Fruit fly (Drosophila melanogaster) whole organism, embryonic: ENCODE results near the gene RhoBTB.

Source experiments
- Antp ChIP-seq: fragments of 200-800 bp; sonication (Bioruptor generic); optimal IDR thresholded peaks from 3 replicates; lab custom pipeline; 2016; ENCODE audit warnings: missing biosample characterization, missing genetic modification characterization
- CG10147 ChIP-seq: fragments of 200-800 bp; sonication (Bioruptor generic); optimal IDR thresholded peaks from 2 replicates; lab custom pipeline; 2019; ENCODE audit warnings: missing biosample characterization, mild to moderate bottlenecking, missing genetic modification characterization, moderate library complexity
- CG10543 ChIP-seq: fragments of 200-800 bp; sonication (Bioruptor generic); optimal IDR thresholded peaks from 3 replicates; lab custom pipeline; 2017; ENCODE audit warnings: missing biosample characterization, mild to moderate bottlenecking, missing genetic modification characterization, moderate library complexity
- CG12744 ChIP-seq: fragments of 200-800 bp; sonication (Bioruptor generic); optimal IDR thresholded peaks from 2 replicates; lab custom pipeline; 2016; ENCODE audit warnings: missing biosample characterization, missing genetic modification characterization
- CG13296 ChIP-seq: fragments of 200-800 bp; sonication (Bioruptor generic); optimal IDR thresholded peaks from 3 replicates; lab custom pipeline; 2018; ENCODE audit warnings: missing biosample characterization, mild to moderate bottlenecking, missing genetic modification characterization
- CG13624 ChIP-seq: fragments of 200-800 bp; sonication (Bioruptor generic); optimal IDR thresholded peaks from 2 replicates; lab custom pipeline; 2016; ENCODE audit warnings: missing biosample characterization, missing genetic modification characterization
- CG15011 ChIP-seq: fragments of 200-800 bp; sonication (Bioruptor generic); optimal IDR thresholded peaks from 3 replicates; lab custom pipeline; 2018; ENCODE audit warnings: missing biosample characterization, mild to moderate bottlenecking, missing genetic modification characterization
- CG1792 ChIP-seq: fragments of 200-800 bp; sonication (Bioruptor generic); optimal IDR thresholded peaks from 2 replicates; lab custom pipeline; 2016; ENCODE audit warnings: missing biosample characterization, missing genetic modification characterization
- CG42726 ChIP-seq: fragments of 200-800 bp; sonication (Bioruptor generic); IDR thresholded peaks from 2 replicates; pipeline ENCODE4 v1.3.6; 2022; ENCODE audit warnings: missing biosample characterization, missing genetic modification characterization; ENCODE audit not compliant: partially characterized antibody
- CG4282 ChIP-seq: fragments of 200-800 bp; sonication (Bioruptor generic); optimal IDR thresholded peaks from 2 replicates; lab custom pipeline; 2016; ENCODE audit warnings: missing biosample characterization, missing genetic modification characterization
- CG6175 ChIP-seq: fragments of 200-800 bp; sonication (Bioruptor generic); IDR thresholded peaks from 3 replicates; pipeline ENCODE4 v1.3.6; 2022; ENCODE audit warnings: missing biosample characterization, missing genetic modification characterization
- CG7839 ChIP-seq: fragments of 200-800 bp; sonication (Bioruptor generic); optimal IDR thresholded peaks from 3 replicates; lab custom pipeline; 2018; ENCODE audit warnings: missing biosample characterization, mild to moderate bottlenecking, missing genetic modification characterization, moderate library complexity
- D19A ChIP-seq: fragments of 200-800 bp; optimal IDR thresholded peaks from 3 replicates; lab custom pipeline; 2019; ENCODE audit warnings: missing biosample characterization, mild to moderate bottlenecking, missing genetic modification characterization, moderate library complexity
- Dfd ChIP-seq, 2 experiments: fragments of >200 bp; optimal IDR thresholded peaks; 2 replicates each; lab custom pipeline; 2017; ENCODE audit warnings: missing biosample characterization in 2 of 2, missing genetic modification characterization in 2 of 2
- Dip3 ChIP-seq: fragments of 200-800 bp; sonication (Bioruptor generic); optimal IDR thresholded peaks from 3 replicates; lab custom pipeline; 2016; ENCODE audit warnings: missing biosample characterization, missing genetic modification characterization
- Drgx ChIP-seq: fragments of 200-800 bp; sonication (Bioruptor generic); IDR thresholded peaks from 2 replicates; pipeline ENCODE4 v1.3.6; 2022; ENCODE audit warnings: missing biosample characterization, missing genetic modification characterization
- Elba2 ChIP-seq: fragments of 200-800 bp; sonication (Bioruptor generic); optimal IDR thresholded peaks from 3 replicates; lab custom pipeline; 2016; ENCODE audit warnings: missing biosample characterization, missing genetic modification characterization
- H15 ChIP-seq: fragments of 200-800 bp; sonication (Bioruptor generic); IDR thresholded peaks from 3 replicates; pipeline ENCODE4 v1.3.6; 2022; ENCODE audit warnings: missing biosample characterization, missing genetic modification characterization
- HLH3B ChIP-seq: fragments of 200-800 bp; sonication (Bioruptor generic); IDR thresholded peaks from 2 replicates; pipeline ENCODE4 v1.3.6; 2022; ENCODE audit warnings: missing biosample characterization, missing genetic modification characterization
- Hr3 ChIP-seq: fragments of 200-800 bp; sonication (Bioruptor generic); optimal IDR thresholded peaks from 3 replicates; lab custom pipeline; 2016; ENCODE audit warnings: missing biosample characterization, missing genetic modification characterization
- MESR4 ChIP-seq: fragments of 200-800 bp; sonication (Bioruptor generic); optimal IDR thresholded peaks from 2 replicates; lab custom pipeline; 2018; ENCODE audit warnings: missing biosample characterization, mild to moderate bottlenecking, missing genetic modification characterization, moderate library complexity
- Nf-YC ChIP-seq: fragments of 200-800 bp; optimal IDR thresholded peaks from 3 replicates; lab custom pipeline; 2019; ENCODE audit warnings: missing biosample characterization, mild to moderate bottlenecking, missing genetic modification characterization, moderate library complexity
- Ptx1 ChIP-seq: fragments of 200-800 bp; sonication (Bioruptor generic); IDR thresholded peaks from 2 replicates; pipeline ENCODE4 v1.3.6; 2022; ENCODE audit warnings: missing biosample characterization, missing genetic modification characterization
- Rfx ChIP-seq: fragments of 200-800 bp; sonication (Bioruptor generic); IDR thresholded peaks from 2 replicates; pipeline ENCODE4 v1.3.6; 2022; ENCODE audit warnings: missing biosample characterization, missing genetic modification characterization
- Side ChIP-seq: fragments of 200-800 bp; sonication (Bioruptor generic); optimal IDR thresholded peaks from 2 replicates; lab custom pipeline; 2016; ENCODE audit warnings: missing biosample characterization, missing genetic modification characterization
- chif ChIP-seq, 2 experiments: fragments of 200-800 bp; sonication (Bioruptor generic); optimal IDR thresholded peaks; 3 replicates each; lab custom pipeline; 2016; ENCODE audit warnings: missing biosample characterization in 2 of 2, missing genetic modification characterization in 2 of 2
- ci ChIP-seq: fragments of 200-800 bp; sonication (Bioruptor generic); IDR thresholded peaks from 3 replicates; pipeline ENCODE4 v1.3.6; 2022; ENCODE audit warnings: missing biosample characterization, missing genetic modification characterization
- croc ChIP-seq: fragments of 200-800 bp; sonication (Bioruptor generic); conservative IDR thresholded peaks from 3 replicates; pipeline ENCODE4 v1.3.6; 2022; ENCODE audit warnings: missing biosample characterization, missing genetic modification characterization
- dati ChIP-seq: fragments of 200-800 bp; sonication (Bioruptor generic); IDR thresholded peaks from 2 replicates; pipeline ENCODE4 v1.3.6; 2022; ENCODE audit warnings: missing biosample characterization, missing genetic modification characterization
- emc ChIP-seq: fragments of 200-800 bp; sonication (Bioruptor generic); optimal IDR thresholded peaks from 2 replicates; lab custom pipeline; 2016; ENCODE audit warnings: missing biosample characterization, missing genetic modification characterization
- eyg ChIP-seq: fragments of 200-800 bp; sonication (Bioruptor generic); optimal IDR thresholded peaks from 3 replicates; lab custom pipeline; 2016; ENCODE audit warnings: missing biosample characterization, missing genetic modification characterization
- gcm2 ChIP-seq: fragments of 200-800 bp; sonication (Bioruptor generic); optimal IDR thresholded peaks from 2 replicates; lab custom pipeline; 2016; ENCODE audit warnings: missing biosample characterization, missing genetic modification characterization
- gfzf ChIP-seq: fragments of 200-800 bp; sonication (Bioruptor generic); optimal IDR thresholded peaks from 2 replicates; lab custom pipeline; 2016; ENCODE audit warnings: missing biosample characterization, mild to moderate bottlenecking, missing genetic modification characterization, moderate library complexity
- hb ChIP-seq: fragments of 200-800 bp; sonication (Bioruptor generic); IDR thresholded peaks from 3 replicates; pipeline ENCODE4 v1.3.6; 2022; ENCODE audit warnings: missing biosample characterization, missing genetic modification characterization; ENCODE audit not compliant: partially characterized antibody
- kah ChIP-seq: fragments of 200-800 bp; sonication (Bioruptor generic); optimal IDR thresholded peaks from 2 replicates; lab custom pipeline; 2018; ENCODE audit warnings: missing biosample characterization, mild to moderate bottlenecking, missing genetic modification characterization
- nerfin-1 ChIP-seq: fragments of 200-800 bp; sonication (Bioruptor generic); optimal IDR thresholded peaks from 3 replicates; lab custom pipeline; 2019; ENCODE audit warnings: missing biosample characterization, mild to moderate bottlenecking, missing genetic modification characterization, moderate library complexity
- peb ChIP-seq: fragments of 200-800 bp; sonication (Bioruptor generic); IDR thresholded peaks from 2 replicates; pipeline ENCODE4 v1.3.6; 2022; ENCODE audit warnings: missing biosample characterization, missing genetic modification characterization
- pzg ChIP-seq: fragments of 200-800 bp; sonication (Bioruptor generic); optimal IDR thresholded peaks from 3 replicates; lab custom pipeline; 2018; ENCODE audit warnings: missing biosample characterization, mild to moderate bottlenecking, missing genetic modification characterization, moderate library complexity
- rib ChIP-seq: fragments of 200-800 bp; sonication (Bioruptor generic); IDR thresholded peaks from 2 replicates; pipeline ENCODE4 v1.3.6; 2022; ENCODE audit warnings: missing biosample characterization, missing genetic modification characterization
- sens-2 ChIP-seq: fragments of 200-800 bp; sonication (Bioruptor generic); IDR thresholded peaks from 2 replicates; pipeline ENCODE4 v1.3.6; 2022; ENCODE audit warnings: missing biosample characterization, missing genetic modification characterization
- shn ChIP-seq: fragments of 200-800 bp; sonication (Bioruptor generic); optimal IDR thresholded peaks from 3 replicates; lab custom pipeline; 2016; ENCODE audit warnings: missing biosample characterization, missing genetic modification characterization
- sob ChIP-seq: fragments of 200-800 bp; sonication (Bioruptor generic); IDR thresholded peaks from 2 replicates; pipeline ENCODE4 v1.3.6; 2022; ENCODE audit warnings: missing biosample characterization, missing genetic modification characterization
- sqz ChIP-seq: fragments of 200-800 bp; sonication (Bioruptor generic); optimal IDR thresholded peaks from 3 replicates; lab custom pipeline; 2018; ENCODE audit warnings: missing biosample characterization, mild to moderate bottlenecking, missing genetic modification characterization
- twi ChIP-seq: fragments of 200-800 bp; optimal IDR thresholded peaks from 2 replicates; lab custom pipeline; 2019; ENCODE audit warnings: missing biosample characterization, mild to moderate bottlenecking, missing genetic modification characterization, moderate library complexity
- tx ChIP-seq: fragments of 200-800 bp; sonication (Bioruptor generic); optimal IDR thresholded peaks from 2 replicates; lab custom pipeline; 2016; ENCODE audit warnings: missing biosample characterization, missing genetic modification characterization
- usp ChIP-seq: fragments of >200 bp; optimal IDR thresholded peaks from 2 replicates; lab custom pipeline; 2017; ENCODE audit warnings: missing biosample characterization, missing genetic modification characterization
- yki ChIP-seq: fragments of >200 bp; optimal IDR thresholded peaks from 3 replicates; lab custom pipeline; 2018
- zen ChIP-seq: fragments of 200-800 bp; sonication (Bioruptor generic); optimal IDR thresholded peaks from 3 replicates; lab custom pipeline; 2018; ENCODE audit warnings: missing biosample characterization, mild to moderate bottlenecking, missing genetic modification characterization, moderate library complexity

The RhoBTB gene

DNA sequence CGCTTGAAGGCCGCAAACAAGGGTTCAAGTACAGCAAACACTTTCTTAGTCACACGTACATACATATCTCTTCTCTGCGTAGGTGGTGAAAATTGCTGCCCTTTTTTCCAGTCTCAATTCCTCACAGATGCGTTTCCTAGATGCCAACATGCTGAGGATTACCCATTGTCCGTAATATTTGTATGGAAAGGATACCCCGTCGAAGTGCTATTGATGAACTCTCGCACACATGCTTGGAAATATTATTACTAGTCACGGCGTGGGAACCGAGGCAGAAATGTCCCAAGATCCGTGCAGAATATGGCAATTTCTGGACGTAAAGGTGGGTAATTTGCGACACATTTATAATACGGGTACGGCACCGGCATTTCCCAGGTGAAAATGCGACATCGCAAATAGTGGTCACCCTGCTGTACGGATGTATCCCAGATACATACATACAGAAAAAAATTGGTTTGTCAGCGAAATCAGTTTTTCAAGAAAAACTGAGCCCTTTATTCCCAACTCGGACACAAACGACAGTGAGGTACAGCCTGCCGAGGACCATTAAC is 29.4 kb downstream of the RhoBTB start (continued):
- TF ChIP-seq nerfin-1 (tag; lab: Kevin White, UChicago) (peak; percentile 8), rib (0 out of 2 replicates have a peak, but pooled peaks have one; percentile 12), twi (peak; percentile 92), Drgx (GFP tag; lab: Robert Waterston, UW) (no peak), CG42726 (GFP tag; lab: Robert Waterston, UW) (peak; percentile 22; the same call in 1 of the 2 replicates), sob (GFP tag; lab: Robert Waterston, UW) (no peak), zen (tag; lab: Kevin White, UChicago) (peak; percentile 47), Antp (no peak)

DNA sequence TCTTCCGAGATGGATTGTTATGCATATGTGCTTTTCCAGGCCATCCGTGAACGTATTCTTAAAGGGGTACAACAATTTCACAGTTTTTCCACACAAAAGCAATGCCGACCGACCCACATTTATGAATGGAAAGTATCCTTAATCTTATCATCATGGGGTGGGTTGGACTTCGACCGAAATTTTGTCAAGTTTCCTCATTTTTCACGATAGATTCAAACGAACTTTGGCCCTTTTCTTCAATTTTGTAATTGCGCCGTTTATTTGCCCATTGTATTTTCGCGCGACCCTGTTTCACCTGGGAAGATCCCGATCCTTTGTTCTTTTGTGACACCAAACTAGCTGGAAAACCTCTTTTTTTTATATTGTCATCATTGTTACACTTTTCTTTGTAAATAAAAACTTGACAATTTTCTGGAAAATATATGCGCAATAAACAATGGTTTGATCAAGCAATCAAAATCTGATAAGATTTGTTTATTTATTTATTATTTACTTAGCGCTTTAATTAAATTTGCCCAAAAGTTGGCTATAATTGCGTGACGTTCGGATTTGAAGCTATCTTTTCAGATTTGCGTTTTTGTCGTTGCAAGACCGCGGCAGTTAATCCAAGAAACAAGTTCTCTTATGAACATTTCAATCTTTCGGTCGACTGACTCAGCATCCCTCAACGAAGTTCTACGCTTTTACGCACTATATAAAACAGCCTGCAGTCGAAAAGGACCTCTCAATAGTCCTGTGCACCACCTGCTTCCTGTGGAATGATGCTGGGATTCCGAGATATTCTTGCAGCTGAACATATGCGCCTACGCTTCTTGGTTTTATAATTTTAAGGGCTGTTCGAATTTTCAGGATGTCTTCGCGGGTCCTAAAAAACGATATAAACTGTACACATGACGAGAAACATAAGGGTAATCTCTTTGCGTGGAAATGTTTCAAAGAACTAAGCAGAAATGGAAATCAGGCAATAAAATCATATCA is 30.2 kb downstream of the RhoBTB start:
- no peak for TF ChIP-seq sens-2 (GFP tag; lab: Robert Waterston, UW)
- TF ChIP-seq Nf-YC (tag; lab: Kevin White, UChicago) = peak; percentile 21
- TF ChIP-seq MESR4 (GFP tag; lab: Kevin White, UChicago) = no peak
- no peak for TF ChIP-seq Dfd (GFP tag; optimal IDR thresholded peaks at IDR 0.05; lab: Kevin White, UChicago)
- TF ChIP-seq eyg (GFP tag; lab: Kevin White, UChicago) = no peak
- no peak for TF ChIP-seq yki (lab: Kevin White, UChicago)
- no peak for TF ChIP-seq tx (GFP tag; lab: Kevin White, UChicago)
- TF ChIP-seq CG1792 = no peak
- no peak for TF ChIP-seq usp (GFP tag; lab: Kevin White, UChicago)
- TF ChIP-seq CG6175 (GFP tag; lab: Robert Waterston, UW) = no peak
- peak; percentile 73 for TF ChIP-seq CG13296 (GFP tag; lab: Kevin White, UChicago)
- no peak for TF ChIP-seq CG10543 (GFP tag; lab: Kevin White, UChicago)
- no peak for TF ChIP-seq croc (GFP tag; lab: Robert Waterston, UW)
- no peak for TF ChIP-seq CG10147 (GFP tag; lab: Kevin White, UChicago)
- no peak for TF ChIP-seq CG4282
- TF ChIP-seq Dip3 (GFP tag; lab: Kevin White, UChicago) = no peak
- peak; percentile 40; the same call in 1 of the 3 replicates for TF ChIP-seq ci
- TF ChIP-seq sqz = peak; percentile 27
- no peak for TF ChIP-seq gfzf (GFP tag; lab: Kevin White, UChicago)
- no peak; the same call in 1 of the 2 replicates for TF ChIP-seq Rfx (GFP tag; lab: Robert Waterston, UW)
- no peak for TF ChIP-seq gcm2 (GFP tag; lab: Kevin White, UChicago)
- TF ChIP-seq shn (GFP tag; lab: Kevin White, UChicago) = no peak
- no peak for TF ChIP-seq hb (GFP tag; lab: Robert Waterston, UW)
- TF ChIP-seq dati (GFP tag; lab: Robert Waterston, UW) = no peak
- no peak for TF ChIP-seq emc (GFP tag; lab: Kevin White, UChicago)
- no peak for TF ChIP-seq chif (GFP tag; optimal IDR thresholded peaks at IDR 0.05; lab: Kevin White, UChicago)
- TF ChIP-seq CG15011 (GFP tag; lab: Kevin White, UChicago) = no peak
- no peak for TF ChIP-seq CG13624 (GFP tag; lab: Kevin White, UChicago)
- TF ChIP-seq H15 = no peak
- no peak for TF ChIP-seq Side (GFP tag; lab: Kevin White, UChicago)
- peak; percentile 25 for TF ChIP-seq CG12744
- no peak for TF ChIP-seq Hr3 (GFP tag; lab: Kevin White, UChicago)
- no peak for TF ChIP-seq Ptx1 (GFP tag; lab: Robert Waterston, UW)
- TF ChIP-seq Elba2 (GFP tag; lab: Kevin White, UChicago) = no peak
- no peak for TF ChIP-seq kah
- no peak for TF ChIP-seq CG42726 (GFP tag; lab: Robert Waterston, UW)
- TF ChIP-seq pzg (GFP tag; lab: Kevin White, UChicago) = no peak
- TF ChIP-seq peb = no peak
- TF ChIP-seq HLH3B (GFP tag; lab: Robert Waterston, UW) = no peak
- no peak for TF ChIP-seq D19A (tag; lab: Kevin White, UChicago)
- no peak for TF ChIP-seq CG7839 (tag; lab: Kevin White, UChicago)
